Worm (Caenorhabditis elegans) whole organism, mixed stage, embryonic: ENCODE measurements around the gene T12G3.11.
A peak's percentile ranks its signal among the peaks of the same experiment; 100 is the strongest.

Experiments used
- M03D4.4 ChIP-seq: sonication (generic microtip); optimal IDR thresholded peaks from 2 replicates; lab custom pipeline; 2017; ENCODE audit warnings: mild to moderate bottlenecking, missing genetic modification characterization, missing compliant biosample characterization
- bed-3 ChIP-seq: fragments of 200-800 bp; sonication (Bioruptor generic); optimal IDR thresholded peaks from 3 replicates; lab custom pipeline; 2018; ENCODE audit warnings: mild to moderate bottlenecking, missing genetic modification characterization, moderate library complexity, missing compliant biosample characterization
- blmp-1 ChIP-seq: fragments of 150-350 bp; optimal IDR thresholded peaks from 2 replicates; lab custom pipeline; 2014; ENCODE audit warnings: missing biosample characterization, missing genetic modification characterization
- ceh-39 ChIP-seq: fragments of 150-350 bp; optimal IDR thresholded peaks from 2 replicates; lab custom pipeline; 2014; ENCODE audit warnings: missing biosample characterization, missing genetic modification characterization
- ceh-43 ChIP-seq: fragments of 200-800 bp; sonication (Bioruptor generic); optimal IDR thresholded peaks from 2 replicates; lab custom pipeline; 2018; ENCODE audit warnings: mild to moderate bottlenecking, missing genetic modification characterization, moderate library complexity, missing compliant biosample characterization
- ceh-83 ChIP-seq: fragments of 200-800 bp; sonication (Bioruptor generic); optimal IDR thresholded peaks from 2 replicates; lab custom pipeline; 2018; ENCODE audit warnings: mild to moderate bottlenecking, missing genetic modification characterization, missing compliant biosample characterization
- ces-1 ChIP-seq: fragments of 150-350 bp; optimal IDR thresholded peaks from 2 replicates; lab custom pipeline; 2014; ENCODE audit warnings: missing biosample characterization, missing genetic modification reagents, missing genetic modification characterization
- cnd-1 ChIP-seq: fragments of 200-800 bp; sonication (Bioruptor generic); optimal IDR thresholded peaks from 2 replicates; lab custom pipeline; 2018; ENCODE audit warnings: mild to moderate bottlenecking, missing genetic modification characterization, missing compliant biosample characterization
- drap-1 ChIP-seq: fragments of 200-800 bp; sonication (Bioruptor generic); optimal IDR thresholded peaks from 3 replicates; lab custom pipeline; 2018; ENCODE audit warnings: mild to moderate bottlenecking, missing genetic modification characterization, missing compliant biosample characterization
- elt-1 ChIP-seq: sonication (generic microtip); optimal IDR thresholded peaks from 2 replicates; lab custom pipeline; 2017; ENCODE audit warnings: missing genetic modification characterization, mild to moderate bottlenecking, missing compliant biosample characterization, antibody characterized with exemption, moderate library complexity, borderline replicate concordance; ENCODE audit not compliant: insufficient read depth
- elt-3 ChIP-seq: fragments of 150-350 bp; optimal IDR thresholded peaks from 2 replicates; lab custom pipeline; 2014; ENCODE audit warnings: missing biosample characterization, missing genetic modification characterization
- flh-1 ChIP-seq: fragments of 200-800 bp; sonication (Bioruptor generic); optimal IDR thresholded peaks from 2 replicates; lab custom pipeline; 2018; ENCODE audit warnings: mild to moderate bottlenecking, missing genetic modification characterization, moderate library complexity, missing compliant biosample characterization
- ham-2 ChIP-seq: fragments of 200-800 bp; sonication (Bioruptor generic); optimal IDR thresholded peaks from 2 replicates; lab custom pipeline; 2018; ENCODE audit warnings: mild to moderate bottlenecking, missing genetic modification characterization, missing compliant biosample characterization
- hlh-1 ChIP-seq: fragments of 150-350 bp; optimal IDR thresholded peaks from 2 replicates; lab custom pipeline; 2014; ENCODE audit warnings: missing biosample characterization, missing genetic modification reagents, missing genetic modification characterization
- lin-13 ChIP-seq: fragments of 150-350 bp; optimal IDR thresholded peaks from 2 replicates; lab custom pipeline; 2014; ENCODE audit warnings: missing biosample characterization, missing genetic modification characterization
- lin-32 ChIP-seq: fragments of 200-800 bp; sonication (Bioruptor generic); optimal IDR thresholded peaks from 2 replicates; lab custom pipeline; 2018; ENCODE audit warnings: mild to moderate bottlenecking, missing genetic modification characterization, missing compliant biosample characterization
- lsy-2 ChIP-seq: fragments of 150-350 bp; optimal IDR thresholded peaks from 2 replicates; lab custom pipeline; 2014; ENCODE audit warnings: missing biosample characterization, missing genetic modification characterization
- mab-5 ChIP-seq: fragments of 150-350 bp; optimal IDR thresholded peaks from 2 replicates; lab custom pipeline; 2014; ENCODE audit warnings: missing biosample characterization, missing genetic modification characterization
- mep-1 ChIP-seq: fragments of 150-350 bp; optimal IDR thresholded peaks from 2 replicates; lab custom pipeline; 2017; ENCODE audit warnings: missing biosample characterization, missing genetic modification reagents, missing genetic modification characterization, inconsistent platforms
- mls-2 ChIP-seq: sonication (generic microtip); optimal IDR thresholded peaks from 2 replicates; lab custom pipeline; 2016; ENCODE audit warnings: mild to moderate bottlenecking, missing genetic modification characterization, moderate library complexity, missing compliant biosample characterization
- nhr-12 ChIP-seq: fragments of 150-350 bp; optimal IDR thresholded peaks from 2 replicates; lab custom pipeline; 2014; ENCODE audit warnings: missing biosample characterization, missing genetic modification characterization
- nhr-2 ChIP-seq: fragments of 150-350 bp; optimal IDR thresholded peaks from 2 replicates; lab custom pipeline; 2014; ENCODE audit warnings: missing biosample characterization, missing genetic modification characterization
- nhr-237 ChIP-seq: fragments of 150-350 bp; optimal IDR thresholded peaks from 2 replicates; lab custom pipeline; 2014; ENCODE audit warnings: missing biosample characterization, missing genetic modification characterization
- nhr-28 ChIP-seq: fragments of 150-350 bp; optimal IDR thresholded peaks from 2 replicates; lab custom pipeline; 2014; ENCODE audit warnings: missing biosample characterization, missing genetic modification characterization
- nhr-76 ChIP-seq: sonication (generic microtip); optimal IDR thresholded peaks from 2 replicates; lab custom pipeline; 2017; ENCODE audit warnings: missing biosample characterization, missing genetic modification characterization
- pha-4 ChIP-seq: fragments of 150-350 bp; optimal IDR thresholded peaks from 2 replicates; lab custom pipeline; 2018; ENCODE audit warnings: missing biosample characterization, missing genetic modification reagents, missing genetic modification characterization
- sem-2 ChIP-seq: fragments of 200-800 bp; sonication (Bioruptor generic); optimal IDR thresholded peaks from 2 replicates; lab custom pipeline; 2018; ENCODE audit warnings: mild to moderate bottlenecking, missing genetic modification characterization, missing compliant biosample characterization
- snpc-4 ChIP-seq: fragments of 150-350 bp; optimal IDR thresholded peaks from 2 replicates; lab custom pipeline; 2014; ENCODE audit warnings: missing biosample characterization, missing genetic modification characterization
- sptf-1 ChIP-seq: sonication (generic microtip); optimal IDR thresholded peaks from 2 replicates; lab custom pipeline; 2017; ENCODE audit warnings: mild to moderate bottlenecking, missing genetic modification characterization, moderate library complexity, missing compliant biosample characterization
- tbx-8 ChIP-seq: fragments of 200-800 bp; sonication (Bioruptor generic); optimal IDR thresholded peaks from 2 replicates; lab custom pipeline; 2018; ENCODE audit warnings: mild to moderate bottlenecking, missing genetic modification characterization, moderate library complexity, missing compliant biosample characterization
- unc-120 ChIP-seq: sonication (generic microtip); optimal IDR thresholded peaks from 2 replicates; lab custom pipeline; 2017; ENCODE audit warnings: missing genetic modification characterization, missing compliant biosample characterization; ENCODE audit not compliant: poor library complexity, severe bottlenecking
- unc-39 ChIP-seq: fragments of 150-350 bp; optimal IDR thresholded peaks from 2 replicates; lab custom pipeline; 2014; ENCODE audit warnings: missing biosample characterization, missing genetic modification characterization
- unc-62 ChIP-seq: fragments of 150-350 bp; optimal IDR thresholded peaks from 2 replicates; lab custom pipeline; 2014; ENCODE audit warnings: missing biosample characterization, missing genetic modification reagents, missing genetic modification characterization
- zip-8 ChIP-seq: fragments of 150-350 bp; optimal IDR thresholded peaks from 2 replicates; lab custom pipeline; 2014; ENCODE audit warnings: missing biosample characterization, missing genetic modification characterization
- ztf-11 ChIP-seq: fragments of 150-350 bp; optimal IDR thresholded peaks from 2 replicates; lab custom pipeline; 2014; ENCODE audit warnings: missing biosample characterization, missing genetic modification characterization

T12G3.11 gene

DNA sequence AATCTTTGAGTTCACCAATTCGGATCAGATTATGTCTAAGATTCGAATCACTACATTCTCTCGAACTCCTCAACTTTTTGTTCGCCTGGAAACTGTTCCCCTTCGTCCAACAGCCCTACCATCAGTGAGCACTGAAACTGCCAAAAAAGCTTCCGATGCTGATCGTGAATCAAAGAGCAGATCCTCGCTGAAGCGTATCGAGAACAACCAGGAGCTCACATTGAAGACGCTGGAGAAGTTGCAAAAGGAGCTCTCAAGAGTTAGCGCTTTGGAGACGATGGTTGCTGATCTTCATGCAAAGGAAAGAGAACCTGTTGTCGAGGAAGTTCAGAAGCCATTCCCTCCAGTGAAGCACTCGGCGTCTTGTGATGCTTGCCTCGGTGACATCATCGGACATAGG lies 5.2 kb upstream of the T12G3.11 start:
- no peak for TF ChIP-seq flh-1 (GFP tag; lab: Kevin White, UChicago)
- no peak for TF ChIP-seq M03D4.4 (tag; lab: Kevin White, UChicago)
- no peak for TF ChIP-seq nhr-76 (tag; lab: Kevin White, UChicago)
- no peak for TF ChIP-seq mls-2 (tag; lab: Kevin White, UChicago)
- TF ChIP-seq zip-8 = no peak
- TF ChIP-seq mep-1 (tag; lab: Kevin White, UChicago) = no peak
- TF ChIP-seq pha-4 (tag; lab: Kevin White, UChicago) = no peak
- no peak for TF ChIP-seq snpc-4 (tag; lab: Kevin White, UChicago)
- no peak for TF ChIP-seq nhr-2 (tag; lab: Kevin White, UChicago)
- TF ChIP-seq lsy-2 (tag; lab: Kevin White, UChicago) = no peak
- no peak for TF ChIP-seq lin-32 (GFP tag; lab: Kevin White, UChicago)
- TF ChIP-seq drap-1 = no peak
- TF ChIP-seq unc-39 (tag; lab: Kevin White, UChicago) = no peak
- TF ChIP-seq lin-13 = no peak
- TF ChIP-seq elt-3 (tag; lab: Kevin White, UChicago) = no peak
- TF ChIP-seq unc-62 (GFP tag; lab: Kevin White, UChicago) = no peak

DNA sequence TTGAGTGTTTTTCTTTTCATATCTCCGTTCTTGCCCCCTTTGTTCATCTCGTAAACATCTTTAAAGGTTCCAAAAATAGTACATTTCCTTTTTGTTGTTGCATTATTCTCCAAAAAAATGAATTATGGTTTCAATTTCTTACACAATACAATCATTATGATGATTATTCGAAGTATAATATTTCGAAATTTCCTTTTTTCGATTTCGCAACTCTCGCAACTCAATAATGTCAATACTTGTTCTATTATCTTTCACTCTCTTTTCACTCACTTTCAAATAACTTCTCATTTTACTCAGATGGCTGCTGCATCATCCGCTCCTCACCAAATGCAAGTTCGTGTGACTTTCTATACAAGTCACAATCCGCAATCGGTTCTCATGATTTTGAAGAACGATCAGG lies 4.4 kb upstream of the T12G3.11 start, which contains the start of gene sqst-1:
sqst-1 (plus strand) TSS at position 298 of the 400 bp plus-strand sequence.
- TF ChIP-seq nhr-237 (tag; lab: Kevin White, UChicago) = no peak
- TF ChIP-seq bed-3 (GFP tag; lab: Kevin White, UChicago) = no peak
- no peak for TF ChIP-seq ces-1
- no peak for TF ChIP-seq ceh-43 (GFP tag; lab: Kevin White, UChicago)
- TF ChIP-seq unc-120 (tag; lab: Kevin White, UChicago) = no peak
- TF ChIP-seq blmp-1 (tag; lab: Kevin White, UChicago) = no peak
- no peak for TF ChIP-seq lsy-2 (tag; lab: Kevin White, UChicago)
- no peak for TF ChIP-seq unc-62 (GFP tag; lab: Kevin White, UChicago)
- no peak for TF ChIP-seq nhr-12 (tag; lab: Kevin White, UChicago)
- no peak for TF ChIP-seq hlh-1 (tag; lab: Kevin White, UChicago)
- no peak for TF ChIP-seq M03D4.4 (tag; lab: Kevin White, UChicago)
- TF ChIP-seq ceh-39 = no peak

DNA sequence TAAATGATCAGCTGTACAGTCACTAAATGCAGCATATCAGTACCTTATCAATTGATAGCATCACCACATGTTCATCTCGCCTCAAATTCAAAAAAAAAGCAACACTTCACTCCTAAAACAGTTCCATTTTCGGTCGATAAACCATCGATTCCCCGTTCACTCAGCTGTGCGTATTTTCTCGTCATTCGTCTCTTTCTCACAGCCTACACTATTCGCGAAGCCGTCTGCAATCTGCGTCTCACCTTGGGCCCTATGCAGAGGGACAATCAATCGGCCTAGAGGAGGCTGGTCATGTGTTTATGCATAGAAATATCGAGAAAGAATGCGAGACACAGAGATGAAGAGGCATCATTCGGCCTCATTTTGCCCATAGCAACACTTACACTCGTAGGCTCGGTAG lies 2.8 kb upstream of the T12G3.11 start:
- TF ChIP-seq zip-8 (no peak), hlh-1 (tag; lab: Kevin White, UChicago) (peak; percentile 76), nhr-12 (tag; lab: Kevin White, UChicago) (no peak), nhr-2 (tag; lab: Kevin White, UChicago) (peak; percentile 27), mls-2 (tag; lab: Kevin White, UChicago) (peak; percentile 81), elt-3 (tag; lab: Kevin White, UChicago) (no peak), unc-62 (GFP tag; lab: Kevin White, UChicago) (peak; percentile 79), M03D4.4 (tag; lab: Kevin White, UChicago) (no peak), ztf-11 (tag; lab: Kevin White, UChicago) (no peak), ham-2 (GFP tag; lab: Kevin White, UChicago) (peak; percentile 65), lin-13 (peak; percentile 54), lin-32 (GFP tag; lab: Kevin White, UChicago) (no peak), sptf-1 (peak; percentile 31), drap-1 (peak; percentile 37), tbx-8 (GFP tag; lab: Kevin White, UChicago) (peak; percentile 32), ces-1 (peak; percentile 55), cnd-1 (tag; lab: Kevin White, UChicago) (peak; percentile 50), mep-1 (tag; lab: Kevin White, UChicago) (peak; percentile 65), elt-1 (tag; lab: Kevin White, UChicago) (peak; percentile 11), flh-1 (GFP tag; lab: Kevin White, UChicago) (no peak), lsy-2 (tag; lab: Kevin White, UChicago) (peak; percentile 58), ceh-43 (GFP tag; lab: Kevin White, UChicago) (no peak), mab-5 (no peak), unc-39 (tag; lab: Kevin White, UChicago) (no peak), ceh-39 (peak; percentile 98), unc-120 (tag; lab: Kevin White, UChicago) (peak; percentile 68), snpc-4 (tag; lab: Kevin White, UChicago) (no peak), nhr-76 (tag; lab: Kevin White, UChicago) (no peak), bed-3 (GFP tag; lab: Kevin White, UChicago) (no peak), sem-2 (GFP tag; lab: Kevin White, UChicago) (no peak), nhr-28 (no peak), nhr-237 (tag; lab: Kevin White, UChicago) (peak; percentile 79), blmp-1 (tag; lab: Kevin White, UChicago) (no peak), ceh-83 (GFP tag; lab: Kevin White, UChicago) (no peak), pha-4 (tag; lab: Kevin White, UChicago) (peak; percentile 90)
- TF ChIP-seq, all 35 proteins: peak for 18
